Worm (Caenorhabditis elegans): ENCODE data around the gene C15H7.4.

- TF ChIP-seq ama-1 (optimal IDR thresholded peaks at IDR 0.05) (no peak), tra-4 (tag; optimal IDR thresholded peaks at IDR 0.05) (no peak), scrt-1 (GFP tag; IDR thresholded peaks at IDR 0.05) (no peak), tbx-37 (GFP tag; conservative IDR thresholded peaks at IDR 0.05) (no peak), hmg-4 (GFP tag; optimal IDR thresholded peaks at IDR 0.05) (no peak), flt-1 (GFP tag; IDR thresholded peaks at IDR 0.05) (no peak), F13C5.2 (tag; optimal IDR thresholded peaks at IDR 0.05) (no peak), ceh-13 (GFP tag; optimal IDR thresholded peaks at IDR 0.05) (no peak), aly-1 (tag; optimal IDR thresholded peaks at IDR 0.05) (no peak)
Measured at ce11 chrIII:9639281-9640050, 16.2 kb downstream of the C15H7.4 start.

Data from whole organism, early embryonic.